Worm (Caenorhabditis elegans) whole organism, late embryonic: Measurements from ENCODE around the gene R04D3.4.

ENCODE experiments used
- F13H6.1 ChIP-seq: sonication (generic microtip); optimal IDR thresholded peaks from 2 replicates; lab custom pipeline; 2016; ENCODE audit warnings: missing genetic modification characterization, missing compliant biosample characterization
- K09A11.1 ChIP-seq: sonication (generic microtip); optimal IDR thresholded peaks from 2 replicates; lab custom pipeline; 2017; ENCODE audit warnings: antibody characterized with exemption, mild to moderate bottlenecking, missing genetic modification characterization, missing compliant biosample characterization; ENCODE audit not compliant: insufficient read depth
- T23F11.4 ChIP-seq: fragments of 200-800 bp; sonication (Bioruptor generic); optimal IDR thresholded peaks from 2 replicates; lab custom pipeline; 2018; ENCODE audit warnings: mild to moderate bottlenecking, missing genetic modification characterization, missing compliant biosample characterization
- Y22D7AL.16 ChIP-seq: sonication (generic microtip); optimal IDR thresholded peaks from 2 replicates; lab custom pipeline; 2016; ENCODE audit warnings: missing genetic modification characterization, missing compliant biosample characterization
- ahr-1 ChIP-seq: sonication (generic microtip); optimal IDR thresholded peaks from 2 replicates; lab custom pipeline; 2016; ENCODE audit warnings: missing genetic modification characterization, missing compliant biosample characterization
- ama-1 ChIP-seq: fragments of 150-350 bp; optimal IDR thresholded peaks from 2 replicates; lab custom pipeline; 2014
- ceh-19 ChIP-seq: fragments of 200-800 bp; sonication (Bioruptor generic); optimal IDR thresholded peaks from 2 replicates; lab custom pipeline; 2018; ENCODE audit warnings: mild to moderate bottlenecking, missing genetic modification characterization, missing compliant biosample characterization
- ceh-2 ChIP-seq: sonication (generic microtip); optimal IDR thresholded peaks from 2 replicates; lab custom pipeline; 2016; ENCODE audit warnings: missing genotype, missing genetic modification characterization, missing compliant biosample characterization
- ceh-22 ChIP-seq: sonication (generic microtip); optimal IDR thresholded peaks from 2 replicates; lab custom pipeline; 2017; ENCODE audit warnings: missing biosample characterization, missing genetic modification characterization
- ceh-24 ChIP-seq: sonication (generic microtip); optimal IDR thresholded peaks from 2 replicates; lab custom pipeline; 2016; ENCODE audit warnings: mild to moderate bottlenecking, missing genetic modification characterization, missing compliant biosample characterization
- ceh-30 ChIP-seq: fragments of 150-350 bp; optimal IDR thresholded peaks from 2 replicates; lab custom pipeline; 2014; ENCODE audit warnings: missing biosample characterization, missing genetic modification characterization
- ceh-45 ChIP-seq: fragments of 200-800 bp; sonication (Bioruptor generic); IDR thresholded peaks from 2 replicates; pipeline ENCODE4 v1.3.6; 2022; ENCODE audit warnings: missing genetic modification reagents, missing genetic modification characterization, missing compliant biosample characterization
- ceh-48 ChIP-seq: sonication (generic microtip); optimal IDR thresholded peaks from 2 replicates; lab custom pipeline; 2016; ENCODE audit warnings: missing genetic modification characterization, inconsistent platforms, missing compliant biosample characterization
- che-1 ChIP-seq: sonication (generic microtip); optimal IDR thresholded peaks from 2 replicates; lab custom pipeline; 2016; ENCODE audit warnings: mild to moderate bottlenecking, missing genetic modification characterization, missing compliant biosample characterization
- dmd-4 ChIP-seq: sonication (generic microtip); optimal IDR thresholded peaks from 2 replicates; lab custom pipeline; 2016; ENCODE audit warnings: borderline replicate concordance, missing genetic modification characterization, missing compliant biosample characterization
- dve-1 ChIP-seq: sonication (generic microtip); optimal IDR thresholded peaks from 2 replicates; lab custom pipeline; 2017; ENCODE audit warnings: antibody characterized with exemption, mild to moderate bottlenecking, missing genetic modification characterization, missing compliant biosample characterization
- elt-2 ChIP-seq: sonication (generic microtip); optimal IDR thresholded peaks from 2 replicates; lab custom pipeline; 2016; ENCODE audit warnings: missing genetic modification reagents, missing genetic modification characterization, missing compliant biosample characterization
- elt-4 ChIP-seq: sonication (generic microtip); optimal IDR thresholded peaks from 2 replicates; lab custom pipeline; 2016; ENCODE audit warnings: missing genetic modification characterization, missing compliant biosample characterization
- eyg-1 ChIP-seq: sonication (generic microtip); optimal IDR thresholded peaks from 2 replicates; lab custom pipeline; 2016; ENCODE audit warnings: missing genotype, missing genetic modification characterization, missing compliant biosample characterization
- fkh-10 ChIP-seq: fragments of 150-350 bp; optimal IDR thresholded peaks from 2 replicates; lab custom pipeline; 2014; ENCODE audit warnings: missing biosample characterization, missing genetic modification reagents, missing genetic modification characterization
- fkh-6 ChIP-seq: sonication (generic microtip); optimal IDR thresholded peaks from 2 replicates; lab custom pipeline; 2016; ENCODE audit warnings: missing genetic modification characterization, missing compliant biosample characterization
- gmeb-2 ChIP-seq: sonication (generic microtip); optimal IDR thresholded peaks from 2 replicates; lab custom pipeline; 2016; ENCODE audit warnings: missing genetic modification characterization, inconsistent platforms, missing compliant biosample characterization
- hlh-15 ChIP-seq: sonication (generic microtip); optimal IDR thresholded peaks from 2 replicates; lab custom pipeline; 2016; ENCODE audit warnings: missing genetic modification characterization, missing compliant biosample characterization
- hlh-6 ChIP-seq: sonication (generic microtip); optimal IDR thresholded peaks from 2 replicates; lab custom pipeline; 2016; ENCODE audit warnings: missing genotype, missing genetic modification characterization, missing compliant biosample characterization
- hlh-8 ChIP-seq: sonication (generic microtip); optimal IDR thresholded peaks from 2 replicates; lab custom pipeline; 2016; ENCODE audit warnings: missing genotype, missing genetic modification characterization, missing compliant biosample characterization
- madf-2 ChIP-seq: sonication (generic microtip); optimal IDR thresholded peaks from 2 replicates; lab custom pipeline; 2017; ENCODE audit warnings: missing genetic modification characterization, missing compliant biosample characterization
- mec-3 ChIP-seq: sonication (generic microtip); optimal IDR thresholded peaks from 2 replicates; lab custom pipeline; 2016; ENCODE audit warnings: borderline replicate concordance, missing genetic modification characterization, missing compliant biosample characterization
- nhr-11 ChIP-seq: fragments of 150-350 bp; optimal IDR thresholded peaks from 2 replicates; lab custom pipeline; 2014; ENCODE audit warnings: missing biosample characterization, missing genetic modification characterization
- odd-2 ChIP-seq: sonication (generic microtip); optimal IDR thresholded peaks from 2 replicates; lab custom pipeline; 2017; ENCODE audit warnings: antibody characterized with exemption, mild to moderate bottlenecking, missing genetic modification characterization, missing compliant biosample characterization
- pag-3 ChIP-seq: sonication (generic microtip); optimal IDR thresholded peaks from 2 replicates; lab custom pipeline; 2016; ENCODE audit warnings: missing compliant biosample characterization, missing genetic modification characterization, borderline replicate concordance
- pat-9 ChIP-seq: fragments of 200-800 bp; sonication (Bioruptor generic); optimal IDR thresholded peaks from 2 replicates; lab custom pipeline; 2018; ENCODE audit warnings: mild to moderate bottlenecking, missing genetic modification characterization, moderate library complexity, missing compliant biosample characterization
- pha-2 ChIP-seq: sonication (generic microtip); optimal IDR thresholded peaks from 2 replicates; lab custom pipeline; 2017; ENCODE audit warnings: mild to moderate bottlenecking, missing genetic modification characterization, missing compliant biosample characterization
- pha-4 ChIP-seq: fragments of 150-350 bp; optimal IDR thresholded peaks from 2 replicates; lab custom pipeline; 2018; ENCODE audit warnings: missing biosample characterization, missing genetic modification reagents, missing genetic modification characterization
- pqm-1 ChIP-seq: sonication (generic microtip); optimal IDR thresholded peaks from 2 replicates; lab custom pipeline; 2016; ENCODE audit warnings: missing genetic modification characterization, missing compliant biosample characterization
- pros-1 ChIP-seq: fragments of 150-350 bp; optimal IDR thresholded peaks from 2 replicates; lab custom pipeline; 2014; ENCODE audit warnings: missing biosample characterization, missing genetic modification reagents, missing genetic modification characterization
- rnt-1 ChIP-seq: sonication (generic microtip); optimal IDR thresholded peaks from 2 replicates; lab custom pipeline; 2016; ENCODE audit warnings: missing genetic modification characterization, missing compliant biosample characterization
- sox-2 ChIP-seq: fragments of 200-800 bp; sonication (Bioruptor generic); IDR thresholded peaks from 2 replicates; pipeline ENCODE4 v1.3.6; 2022; ENCODE audit warnings: missing genetic modification reagents, missing genetic modification characterization, missing compliant biosample characterization
- sox-4 ChIP-seq: sonication (generic microtip); optimal IDR thresholded peaks from 2 replicates; lab custom pipeline; 2017; ENCODE audit warnings: mild to moderate bottlenecking, missing genetic modification characterization, inconsistent platforms, missing compliant biosample characterization
- syd-9 ChIP-seq: sonication (generic microtip); optimal IDR thresholded peaks from 2 replicates; lab custom pipeline; 2016; ENCODE audit warnings: mild to moderate bottlenecking, missing genetic modification characterization, moderate library complexity, missing compliant biosample characterization
- tbx-7 ChIP-seq: sonication (generic microtip); optimal IDR thresholded peaks from 2 replicates; lab custom pipeline; 2016; ENCODE audit warnings: missing genotype, missing genetic modification characterization, missing compliant biosample characterization
- ttx-3 ChIP-seq: sonication (generic microtip); optimal IDR thresholded peaks from 2 replicates; lab custom pipeline; 2016; ENCODE audit warnings: missing genetic modification reagents, missing genetic modification characterization, missing compliant biosample characterization
- unc-42 ChIP-seq: sonication (generic microtip); optimal IDR thresholded peaks from 2 replicates; lab custom pipeline; 2016; ENCODE audit warnings: missing genotype, missing genetic modification characterization, missing compliant biosample characterization
- unc-55 ChIP-seq: sonication (generic microtip); optimal IDR thresholded peaks from 2 replicates; lab custom pipeline; 2017; ENCODE audit warnings: missing biosample characterization, missing genetic modification reagents, missing genetic modification characterization
- unc-86 ChIP-seq: sonication (generic microtip); optimal IDR thresholded peaks from 2 replicates; lab custom pipeline; 2016; ENCODE audit warnings: missing genetic modification characterization, missing compliant biosample characterization
- zip-5 ChIP-seq: sonication (generic microtip); optimal IDR thresholded peaks from 2 replicates; lab custom pipeline; 2016; ENCODE audit warnings: missing genetic modification characterization, missing compliant biosample characterization
- ztf-16 ChIP-seq: sonication (generic microtip); optimal IDR thresholded peaks from 2 replicates; lab custom pipeline; 2017; ENCODE audit warnings: missing genetic modification characterization, missing compliant biosample characterization

R04D3.4 gene

DNA sequence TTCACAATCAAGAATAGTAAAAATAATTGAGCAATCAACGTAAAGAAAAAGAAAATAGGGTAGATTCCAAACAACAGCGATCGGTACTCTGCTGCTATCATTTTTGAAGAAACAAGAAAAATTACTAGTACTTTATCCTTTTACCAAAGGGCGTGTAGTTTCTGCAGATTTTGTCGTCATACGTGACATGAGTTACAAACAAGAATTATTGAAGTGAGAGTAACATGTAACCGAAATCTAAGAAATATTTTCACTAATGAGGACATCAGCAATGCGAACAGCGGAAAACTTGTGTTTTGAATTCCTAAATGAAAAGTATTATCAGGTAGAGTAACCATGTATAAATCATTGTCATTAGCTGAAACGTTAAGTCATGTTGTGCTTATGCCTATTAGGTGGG is 6.1 kb upstream of the R04D3.4 start, which contains the start of gene srd-36:
srd-36 (minus strand) TSS at position 101 of the 400 bp plus-strand sequence.
- TF ChIP-seq ama-1 (lab: Kevin White, UChicago) (no peak), pqm-1 (tag; lab: Kevin White, UChicago) (no peak), T23F11.4 (GFP tag; lab: Kevin White, UChicago) (no peak), ztf-16 (tag; lab: Kevin White, UChicago) (no peak), ceh-48 (tag; lab: Kevin White, UChicago) (no peak), unc-42 (tag; lab: Kevin White, UChicago) (no peak), pha-4 (no peak)

DNA sequence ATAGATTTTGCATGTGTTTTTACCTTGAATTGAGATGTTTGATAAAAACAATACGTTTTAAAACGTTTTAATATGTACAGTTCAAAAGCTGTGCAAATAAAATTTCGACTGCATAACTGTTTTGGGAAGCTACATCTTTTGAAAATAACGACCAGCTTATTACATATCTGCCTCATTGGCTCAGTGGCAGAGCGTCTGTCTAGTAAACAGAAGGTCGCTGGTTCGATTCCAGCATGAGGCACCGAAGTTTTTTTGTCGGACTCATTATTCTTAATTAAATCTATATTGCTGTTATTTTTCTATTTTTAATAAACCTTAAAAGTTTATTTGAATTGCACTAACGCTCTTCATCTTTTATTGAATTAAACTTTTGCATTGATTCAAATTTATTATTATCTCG is 4.4 kb upstream of the R04D3.4 start:
- no peak for TF ChIP-seq sox-4 (tag; lab: Kevin White, UChicago)
- no peak for TF ChIP-seq ahr-1 (tag; lab: Kevin White, UChicago)
- no peak for TF ChIP-seq F13H6.1 (tag; lab: Kevin White, UChicago)
- no peak for TF ChIP-seq hlh-8 (tag; lab: Kevin White, UChicago)
- no peak for TF ChIP-seq ceh-22 (tag; lab: Kevin White, UChicago)
- TF ChIP-seq dve-1 = no peak
- no peak for TF ChIP-seq unc-86
- TF ChIP-seq tbx-7 (tag; lab: Kevin White, UChicago) = no peak
- no peak for TF ChIP-seq fkh-10
- no peak for TF ChIP-seq madf-2
- no peak for TF ChIP-seq odd-2 (tag; lab: Kevin White, UChicago)
- no peak for TF ChIP-seq pag-3
- TF ChIP-seq K09A11.1 (tag; lab: Kevin White, UChicago) = no peak
- TF ChIP-seq ttx-3 = no peak

DNA sequence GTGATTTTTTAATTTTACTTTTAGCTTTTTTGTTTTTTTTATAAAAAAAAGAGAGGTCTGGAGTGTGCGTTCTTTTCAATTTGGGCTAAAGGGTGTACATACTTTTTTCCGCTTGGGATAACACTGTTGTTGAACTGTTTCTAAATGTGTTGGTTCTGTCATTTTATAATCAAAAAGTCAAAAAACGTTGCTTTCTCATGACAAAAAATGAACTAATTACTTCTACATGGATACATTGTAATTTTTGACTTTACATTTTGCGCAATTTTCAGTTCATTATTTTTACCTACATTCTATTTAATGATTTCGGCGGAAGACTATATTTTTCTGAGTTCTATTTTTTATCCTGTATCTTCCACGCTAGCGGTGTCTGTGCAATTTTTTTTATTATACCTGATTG is 2.9 kb upstream of the R04D3.4 start, which contains the start of gene srd-38:
srd-38 (plus strand) TSS at position 301 of the 400 bp plus-strand sequence.
- TF ChIP-seq ceh-2 (no peak), unc-55 (GFP tag; lab: Kevin White, UChicago) (no peak), dmd-4 (no peak), elt-2 (no peak), eyg-1 (tag; lab: Kevin White, UChicago) (no peak), nhr-11 (tag; lab: Kevin White, UChicago) (no peak), sox-4 (tag; lab: Kevin White, UChicago) (no peak), hlh-15 (no peak), mec-3 (tag; lab: Kevin White, UChicago) (no peak), pag-3 (no peak), fkh-6 (no peak), ceh-19 (GFP tag; lab: Kevin White, UChicago) (no peak)

DNA sequence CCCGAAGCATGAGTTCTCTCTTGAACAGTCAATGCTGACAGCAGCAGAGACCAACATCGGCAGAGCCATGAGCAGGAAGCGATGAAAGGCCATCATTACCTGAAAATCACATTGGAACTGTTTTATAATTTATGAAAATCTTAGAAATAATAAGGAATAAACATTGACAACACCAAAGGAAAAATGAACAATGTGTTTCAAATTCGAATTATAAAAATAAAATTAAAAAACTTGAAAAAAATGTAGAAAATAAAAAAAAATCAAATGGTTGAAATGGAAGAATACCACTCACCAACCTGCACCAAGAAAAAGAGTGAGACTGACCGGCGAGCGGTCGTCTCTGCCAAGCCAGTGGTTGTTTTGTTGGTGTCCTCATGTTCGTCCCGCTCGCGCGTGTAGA is 1.9 kb upstream of the R04D3.4 start, which contains the start of gene R04D3.3:
R04D3.3 (minus strand) TSS at position 101 of the 400 bp plus-strand sequence.
- no peak for TF ChIP-seq fkh-10
- TF ChIP-seq ceh-45 (GFP tag; lab: Robert Waterston, UW) = no peak
- TF ChIP-seq elt-4 (tag; lab: Kevin White, UChicago) = no peak
- TF ChIP-seq pros-1 (tag; lab: Kevin White, UChicago) = no peak
- TF ChIP-seq unc-86 = no peak
- no peak for TF ChIP-seq ceh-30
- no peak for TF ChIP-seq zip-5 (tag; lab: Kevin White, UChicago)
- TF ChIP-seq gmeb-2 (tag; lab: Kevin White, UChicago) = no peak
- no peak for TF ChIP-seq rnt-1 (tag; lab: Kevin White, UChicago)
- TF ChIP-seq sox-2 = no peak
- TF ChIP-seq hlh-6 (tag; lab: Kevin White, UChicago) = no peak
- no peak for TF ChIP-seq syd-9
- no peak for TF ChIP-seq T23F11.4 (GFP tag; lab: Kevin White, UChicago)
- no peak for TF ChIP-seq elt-2
- no peak for TF ChIP-seq pha-2 (tag; lab: Kevin White, UChicago)
- no peak for TF ChIP-seq che-1 (tag; lab: Kevin White, UChicago)
- no peak for TF ChIP-seq ceh-24 (tag; lab: Kevin White, UChicago)
- TF ChIP-seq pat-9 (tag; lab: Kevin White, UChicago) = no peak
- no peak for TF ChIP-seq Y22D7AL.16 (tag; lab: Kevin White, UChicago)
- TF ChIP-seq eyg-1 (tag; lab: Kevin White, UChicago) = no peak
